Fruit fly (Drosophila melanogaster): ENCODE results near the gene tow.

Gene tow

dm6 chr3L:6955254-6956229 lies 12.9 kb downstream of the tow start, which contains the start of the genes CG10077 and CG9948:
TSS of gene CG10077 (minus strand) at chr3L:6955904.
TSS of gene CG9948 (plus strand) at chr3L:6955991.
- TF ChIP-seq CG11085 (GFP tag; IDR thresholded peaks at IDR 0.05) (peak; percentile 90), sd (tag; optimal IDR thresholded peaks at IDR 0.05) (peak; percentile 98), CG9609 (GFP tag; optimal IDR thresholded peaks at IDR 0.05) (peak; percentile 22), CG5180 (GFP tag; optimal IDR thresholded peaks at IDR 0.05) (peak; percentile 65), schlank (tag; optimal IDR thresholded peaks at IDR 0.05) (peak; percentile 56), CG6254 (GFP tag; optimal IDR thresholded peaks at IDR 0.05) (peak; percentile 75), CG3407 (GFP tag; optimal IDR thresholded peaks at IDR 0.05) (peak; percentile 78), CG4707 (GFP tag; optimal IDR thresholded peaks at IDR 0.05) (peak; percentile 75), MBD-R2 (GFP tag; IDR thresholded peaks at IDR 0.05) (peak; percentile 79), sob (GFP tag; IDR thresholded peaks at IDR 0.05) (peak; percentile 90), CG17612 (GFP tag; IDR thresholded peaks at IDR 0.05) (peak; percentile 79), row (GFP tag; IDR thresholded peaks at IDR 0.05) (peak; percentile 99), sr (GFP tag; IDR thresholded peaks at IDR 0.05) (0 out of 3 replicates have a peak, but pooled peaks have one; percentile 25), Usf (GFP tag; optimal IDR thresholded peaks at IDR 0.05) (peak; percentile 78), sna (GFP tag; IDR thresholded peaks at IDR 0.05; ENCODE audit: partially characterized antibody) (peak; percentile 60), PHDP (tag; optimal IDR thresholded peaks at IDR 0.05) (peak; percentile 92), Blimp-1 (GFP tag; optimal IDR thresholded peaks at IDR 0.05) (peak; percentile 85), Oli (tag; optimal IDR thresholded peaks at IDR 0.05) (peak; percentile 91), CG16813 (GFP tag; IDR thresholded peaks at IDR 0.05; ENCODE audit: partially characterized antibody) (peak; percentile 82), Mrtf (GFP tag; IDR thresholded peaks at IDR 0.05) (peak; percentile 88), CG3065 (GFP tag; optimal IDR thresholded peaks at IDR 0.05) (peak; percentile 63), Rx (GFP tag; IDR thresholded peaks at IDR 0.05) (peak; percentile 88), CG4282 (GFP tag; optimal IDR thresholded peaks at IDR 0.05) (no peak), twi (tag; optimal IDR thresholded peaks at IDR 0.05) (peak; percentile 82), ash1 (GFP tag; optimal IDR thresholded peaks at IDR 0.05) (peak; percentile 46), fu2 (GFP tag; optimal IDR thresholded peaks at IDR 0.05) (peak; percentile 34), zen2 (GFP tag; IDR thresholded peaks at IDR 0.05; ENCODE audit: partially characterized antibody) (no peak; the same call in 2 of the 3 replicates), crc (GFP tag; optimal IDR thresholded peaks at IDR 0.05) (peak; percentile 44), corto (GFP tag; optimal IDR thresholded peaks at IDR 0.05) (peak; percentile 86), bab2 (GFP tag; optimal IDR thresholded peaks at IDR 0.05) (peak; percentile 73), nom (GFP tag; optimal IDR thresholded peaks at IDR 0.05) (peak; percentile 83), CG10431 (GFP tag; optimal IDR thresholded peaks at IDR 0.05) (peak; percentile 69), YL-1 (GFP tag; optimal IDR thresholded peaks at IDR 0.05) (peak; percentile 87), CG4854 (GFP tag; optimal IDR thresholded peaks at IDR 0.05) (peak; percentile 69), grn (GFP tag; optimal IDR thresholded peaks at IDR 0.05) (no peak), CG7987 (GFP tag; optimal IDR thresholded peaks at IDR 0.05) (peak; percentile 79), CG12942 (GFP tag; optimal IDR thresholded peaks at IDR 0.05) (peak; percentile 66), dan (GFP tag; IDR thresholded peaks at IDR 0.05) (no peak; the same call in 1 of the 2 replicates), CG31365 (tag; optimal IDR thresholded peaks at IDR 0.05) (peak; percentile 57), CG6683 (GFP tag; optimal IDR thresholded peaks at IDR 0.05) (peak; percentile 61), Hmr (GFP tag; optimal IDR thresholded peaks at IDR 0.05) (peak; percentile 85), dm (GFP tag; optimal IDR thresholded peaks at IDR 0.05) (peak; percentile 27), ci (GFP tag; IDR thresholded peaks at IDR 0.05) (peak; percentile 96), D19B (GFP tag; optimal IDR thresholded peaks at IDR 0.05) (peak; percentile 78), seq (GFP tag; IDR thresholded peaks at IDR 0.05) (peak; percentile 79), CG12744 (GFP tag; optimal IDR thresholded peaks at IDR 0.05) (no peak), zfh2 (GFP tag; optimal IDR thresholded peaks at IDR 0.05) (peak; percentile 39), trh (GFP tag; optimal IDR thresholded peaks at IDR 0.05) (peak; percentile 67)
